Comparison of ENCODE assay signal across 1 worm cellular context in the genomic region with DNA sequence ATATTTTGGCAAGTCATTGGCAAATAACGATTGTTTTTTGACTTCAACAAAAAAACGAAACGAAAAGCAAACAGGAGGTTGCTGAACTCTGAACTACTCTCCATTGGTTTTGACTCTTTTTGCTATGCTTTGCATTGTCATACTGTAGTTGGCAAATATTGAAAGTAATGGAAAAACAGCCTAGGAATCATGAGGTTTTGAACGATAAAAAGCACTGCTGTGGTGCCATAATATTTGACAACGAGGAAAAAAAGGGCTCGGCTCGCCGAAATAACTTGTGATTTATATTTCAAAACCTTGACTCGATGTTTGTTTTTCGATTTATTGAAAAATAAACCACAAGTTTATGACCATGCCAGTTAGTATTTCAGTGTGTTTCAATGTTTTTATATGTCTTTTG.
TF ChIP-seq lines count a peak whose summit lies in the region.

No protein-coding gene starts in this region.

TF ChIP-seq in whole organism, L1 larva, 84 proteins besides CTCF, POLR2A, EP300 and RAD21 (continued from another document):
- no peak for TF ChIP-seq nhr-71 (tag; optimal IDR thresholded peaks at IDR 0.05; lab: Kevin White, UChicago)
- TF ChIP-seq unc-30 (tag; optimal IDR thresholded peaks at IDR 0.05; lab: Kevin White, UChicago) = no peak
- TF ChIP-seq skn-1 (tag; optimal IDR thresholded peaks at IDR 0.05; lab: Kevin White, UChicago) = no peak
- TF ChIP-seq lsy-2 (tag; optimal IDR thresholded peaks at IDR 0.05; lab: Kevin White, UChicago) = peak in 1 of 2 experiments; percentile 66
- no peak for TF ChIP-seq unc-62 (GFP tag; optimal IDR thresholded peaks at IDR 0.05; lab: Kevin White, UChicago)
- no peak for TF ChIP-seq fos-1 (tag; optimal IDR thresholded peaks at IDR 0.05; lab: Kevin White, UChicago)
- TF ChIP-seq xbp-1 (tag; optimal IDR thresholded peaks at IDR 0.05; lab: Kevin White, UChicago) = no peak
- TF ChIP-seq lin-14 (GFP tag; optimal IDR thresholded peaks at IDR 0.05; lab: Kevin White, UChicago) = peak; percentile 45
- TF ChIP-seq irx-1 (tag; optimal IDR thresholded peaks at IDR 0.05; lab: Kevin White, UChicago) = peak; percentile 40
- TF ChIP-seq sptf-1 (tag; optimal IDR thresholded peaks at IDR 0.05; lab: Kevin White, UChicago) = no peak
- no peak for TF ChIP-seq efl-1 (optimal IDR thresholded peaks at IDR 0.05; lab: Kevin White, UChicago)
- peak in 1 of 2 experiments; percentile 66 for TF ChIP-seq efl-1 (GFP tag; optimal IDR thresholded peaks at IDR 0.05 in 1 of 2; lab: Kevin White, UChicago)
